Worm (Caenorhabditis elegans): ENCODE results near the gene H03G16.5.

- TF ChIP-seq tra-4 (tag; optimal IDR thresholded peaks at IDR 0.05): no peak
- no peak for TF ChIP-seq pes-1 (GFP tag; IDR thresholded peaks at IDR 0.05)
- TF ChIP-seq flt-1 (GFP tag; IDR thresholded peaks at IDR 0.05): no peak
- TF ChIP-seq B0310.2 (tag; optimal IDR thresholded peaks at IDR 0.05): no peak
These were observed 27.8 kb upstream of the H03G16.5 start, which contains the start of gene F09B12.5 for ce11 chrX:15084395-15084794.

Measured in whole organism, early embryonic.